Worm (Caenorhabditis elegans) whole organism, L4 larva: ENCODE results near the gene vps-53.
A peak's percentile ranks its signal among the peaks of the same experiment; 100 is the strongest.

Source experiments
- aha-1 ChIP-seq: fragments of 150-350 bp; peaks from one replicate; lab custom pipeline; 2014; ENCODE audit warnings: missing biosample characterization, missing genetic modification characterization
- aly-2 ChIP-seq: sonication (generic microtip); optimal IDR thresholded peaks from 2 replicates; lab custom pipeline; 2018; ENCODE audit warnings: missing biosample characterization, missing genetic modification characterization
- daf-16 ChIP-seq, 3 experiments: sonication (generic microtip); optimal IDR thresholded peaks; 2 replicates each; lab custom pipeline; 2016 to 2017; ENCODE audit warnings: missing genetic modification characterization in 3 of 3, missing genetic modification reagents in 3 of 3, mild to moderate bottlenecking in 2 of 3, missing compliant biosample characterization in 2 of 3, missing biosample characterization in 1 of 3, moderate library complexity in 1 of 3
- nhr-76 ChIP-seq: fragments of 150-350 bp; optimal IDR thresholded peaks from 2 replicates; lab custom pipeline; 2014; ENCODE audit warnings: missing biosample characterization, missing genetic modification characterization
- zfp-3 ChIP-seq: fragments of 200-800 bp; sonication (Bioruptor generic); conservative IDR thresholded peaks from 2 replicates; pipeline ENCODE4 v1.3.6; 2022; ENCODE audit warnings: missing genetic modification reagents, missing genetic modification characterization, missing compliant biosample characterization
- ztf-11 ChIP-seq: fragments of 150-350 bp; optimal IDR thresholded peaks from 2 replicates; lab custom pipeline; 2014; ENCODE audit warnings: missing biosample characterization, missing genetic modification characterization

vps-53 gene

ce11 chrIII:9703747-9704605 is 53.3 kb downstream of the vps-53 start (continued):
- no peak for TF ChIP-seq daf-16 (GFP tag; optimal IDR thresholded peaks at IDR 0.05; lab: Kevin White, UChicago)
- TF ChIP-seq daf-16 (tag; optimal IDR thresholded peaks at IDR 0.05; lab: Kevin White, UChicago), result peak; percentile 11
- TF ChIP-seq zfp-3, result no peak
- peak; percentile 74 for TF ChIP-seq aha-1
- TF ChIP-seq aly-2 (tag; lab: Kevin White, UChicago), result no peak
- TF ChIP-seq ztf-11, result no peak
- TF ChIP-seq nhr-76, result no peak
